Worm (Caenorhabditis elegans) whole organism, mixed stage, embryonic: ENCODE results near the gene C49F5.7.

Experiments used
- ces-1 ChIP-seq: fragments of 150-350 bp; optimal IDR thresholded peaks from 2 replicates; lab custom pipeline; 2014; ENCODE audit warnings: missing biosample characterization, missing genetic modification reagents, missing genetic modification characterization
- elt-3 ChIP-seq: fragments of 150-350 bp; optimal IDR thresholded peaks from 2 replicates; lab custom pipeline; 2014; ENCODE audit warnings: missing biosample characterization, missing genetic modification characterization
- flh-1 ChIP-seq: fragments of 200-800 bp; sonication (Bioruptor generic); optimal IDR thresholded peaks from 2 replicates; lab custom pipeline; 2018; ENCODE audit warnings: mild to moderate bottlenecking, missing genetic modification characterization, moderate library complexity, missing compliant biosample characterization
- lin-13 ChIP-seq: fragments of 150-350 bp; optimal IDR thresholded peaks from 2 replicates; lab custom pipeline; 2014; ENCODE audit warnings: missing biosample characterization, missing genetic modification characterization
- lsy-2 ChIP-seq: fragments of 150-350 bp; optimal IDR thresholded peaks from 2 replicates; lab custom pipeline; 2014; ENCODE audit warnings: missing biosample characterization, missing genetic modification characterization
- mab-5 ChIP-seq: fragments of 150-350 bp; optimal IDR thresholded peaks from 2 replicates; lab custom pipeline; 2014; ENCODE audit warnings: missing biosample characterization, missing genetic modification characterization
- mls-2 ChIP-seq: sonication (generic microtip); optimal IDR thresholded peaks from 2 replicates; lab custom pipeline; 2016; ENCODE audit warnings: mild to moderate bottlenecking, missing genetic modification characterization, moderate library complexity, missing compliant biosample characterization
- nhr-237 ChIP-seq: fragments of 150-350 bp; optimal IDR thresholded peaks from 2 replicates; lab custom pipeline; 2014; ENCODE audit warnings: missing biosample characterization, missing genetic modification characterization
- nhr-28 ChIP-seq: fragments of 150-350 bp; optimal IDR thresholded peaks from 2 replicates; lab custom pipeline; 2014; ENCODE audit warnings: missing biosample characterization, missing genetic modification characterization
- nhr-76 ChIP-seq: sonication (generic microtip); optimal IDR thresholded peaks from 2 replicates; lab custom pipeline; 2017; ENCODE audit warnings: missing biosample characterization, missing genetic modification characterization
- snpc-4 ChIP-seq: fragments of 150-350 bp; optimal IDR thresholded peaks from 2 replicates; lab custom pipeline; 2014; ENCODE audit warnings: missing biosample characterization, missing genetic modification characterization
- unc-39 ChIP-seq: fragments of 150-350 bp; optimal IDR thresholded peaks from 2 replicates; lab custom pipeline; 2014; ENCODE audit warnings: missing biosample characterization, missing genetic modification characterization
- ztf-11 ChIP-seq: fragments of 150-350 bp; optimal IDR thresholded peaks from 2 replicates; lab custom pipeline; 2014; ENCODE audit warnings: missing biosample characterization, missing genetic modification characterization

- TF ChIP-seq snpc-4: no peak
- no peak for TF ChIP-seq nhr-76 (tag; lab: Kevin White, UChicago)
- TF ChIP-seq flh-1 (GFP tag; lab: Kevin White, UChicago): no peak
- TF ChIP-seq mab-5: no peak
- TF ChIP-seq lsy-2 (tag; lab: Kevin White, UChicago): no peak
- no peak for TF ChIP-seq ztf-11 (tag; lab: Kevin White, UChicago)
- no peak for TF ChIP-seq nhr-237
- TF ChIP-seq nhr-28: no peak
- TF ChIP-seq unc-39: no peak
- no peak for TF ChIP-seq lin-13 (tag; lab: Kevin White, UChicago)
- TF ChIP-seq ces-1 (GFP tag; lab: Kevin White, UChicago): no peak
- TF ChIP-seq elt-3: no peak
- TF ChIP-seq mls-2 (tag; lab: Kevin White, UChicago): no peak
These were observed 7.0 kb downstream of the C49F5.7 start for ce11 chrX:12001600-12001999.
